Fruit fly (Drosophila melanogaster) whole organism, embryonic: ENCODE results near the gene ari-1.

Experiments
- CG10274 ChIP-seq: fragments of 200-800 bp; sonication (Bioruptor generic); optimal IDR thresholded peaks from 3 replicates; lab custom pipeline; 2017; ENCODE audit warnings: missing biosample characterization, mild to moderate bottlenecking, missing genetic modification characterization
- CG10543 ChIP-seq: fragments of 200-800 bp; sonication (Bioruptor generic); optimal IDR thresholded peaks from 3 replicates; lab custom pipeline; 2017; ENCODE audit warnings: missing biosample characterization, mild to moderate bottlenecking, missing genetic modification characterization, moderate library complexity
- CG11085 ChIP-seq: fragments of 200-800 bp; sonication (Bioruptor generic); IDR thresholded peaks from 2 replicates; pipeline ENCODE4 v1.3.6; 2022; ENCODE audit warnings: missing biosample characterization, missing genetic modification characterization
- CG11093 ChIP-seq: fragments of 200-800 bp; sonication (Bioruptor generic); IDR thresholded peaks from 3 replicates; pipeline ENCODE4 v1.3.6; 2022; ENCODE audit warnings: missing biosample characterization, missing genetic modification characterization
- CG12769 ChIP-seq: fragments of 200-800 bp; sonication (Bioruptor generic); optimal IDR thresholded peaks from 2 replicates; lab custom pipeline; 2019; ENCODE audit warnings: missing biosample characterization, mild to moderate bottlenecking, missing genetic modification characterization, moderate library complexity
- CG16779 ChIP-seq: fragments of 200-800 bp; sonication (Bioruptor generic); IDR thresholded peaks from 2 replicates; pipeline ENCODE4 v1.3.6; 2022; ENCODE audit warnings: missing biosample characterization, missing genetic modification characterization
- CG1792 ChIP-seq: fragments of 200-800 bp; sonication (Bioruptor generic); optimal IDR thresholded peaks from 2 replicates; lab custom pipeline; 2016; ENCODE audit warnings: missing biosample characterization, missing genetic modification characterization
- CG18619 ChIP-seq: fragments of 200-800 bp; sonication (Bioruptor generic); optimal IDR thresholded peaks from 3 replicates; lab custom pipeline; 2017; ENCODE audit warnings: missing biosample characterization, mild to moderate bottlenecking, missing genetic modification characterization
- CG2129 ChIP-seq: fragments of 200-800 bp; sonication (Bioruptor generic); IDR thresholded peaks from 2 replicates; pipeline ENCODE4 v1.3.6; 2022; ENCODE audit warnings: missing biosample characterization, missing genetic modification characterization; ENCODE audit not compliant: partially characterized antibody
- CG3281 ChIP-seq: fragments of 200-800 bp; sonication (Bioruptor generic); optimal IDR thresholded peaks from 3 replicates; lab custom pipeline; 2017; ENCODE audit warnings: missing biosample characterization, mild to moderate bottlenecking, missing genetic modification characterization
- CG4328 ChIP-seq: fragments of 200-800 bp; sonication (Bioruptor generic); optimal IDR thresholded peaks from 3 replicates; lab custom pipeline; 2017; ENCODE audit warnings: missing biosample characterization, missing genetic modification reagents, missing genetic modification characterization
- CG9817 ChIP-seq: fragments of 200-800 bp; sonication (Bioruptor generic); optimal IDR thresholded peaks from 2 replicates; lab custom pipeline; 2018; ENCODE audit warnings: missing biosample characterization, mild to moderate bottlenecking, missing genetic modification characterization, moderate library complexity
- Dbx ChIP-seq: fragments of 200-800 bp; sonication (Bioruptor generic); IDR thresholded peaks from 3 replicates; pipeline ENCODE4 v1.3.6; 2022; ENCODE audit warnings: missing biosample characterization, missing genetic modification characterization
- Deaf1 ChIP-seq: fragments of 200-800 bp; optimal IDR thresholded peaks from 3 replicates; lab custom pipeline; 2019; ENCODE audit warnings: missing biosample characterization, mild to moderate bottlenecking, missing genetic modification characterization, moderate library complexity
- Eip74EF ChIP-seq, 2 experiments: fragments of 200-800 bp in 1 of 2; fragments of >200 bp in 1 of 2; sonication (Bioruptor generic) in 1 of 2; optimal IDR thresholded peaks; 2 replicates each; lab custom pipeline; 2017 to 2019; ENCODE audit warnings: missing biosample characterization in 2 of 2, missing genetic modification characterization in 2 of 2, mild to moderate bottlenecking in 1 of 2, moderate library complexity in 1 of 2
- HLH3B ChIP-seq: fragments of 200-800 bp; sonication (Bioruptor generic); IDR thresholded peaks from 2 replicates; pipeline ENCODE4 v1.3.6; 2022; ENCODE audit warnings: missing biosample characterization, missing genetic modification characterization
- Kr ChIP-seq: fragments of 200-800 bp; sonication (Bioruptor generic); optimal IDR thresholded peaks from 2 replicates; lab custom pipeline; 2017; ENCODE audit warnings: missing biosample characterization, mild to moderate bottlenecking, missing genetic modification characterization
- Med ChIP-seq: fragments of 200-800 bp; sonication (Bioruptor generic); peaks from one replicate; lab custom pipeline; 2016; ENCODE audit warnings: missing biosample characterization, missing genetic modification characterization, mild to moderate bottlenecking, inconsistent platforms, moderate library complexity
- Nf-YC ChIP-seq: fragments of 200-800 bp; optimal IDR thresholded peaks from 3 replicates; lab custom pipeline; 2019; ENCODE audit warnings: missing biosample characterization, mild to moderate bottlenecking, missing genetic modification characterization, moderate library complexity
- Pdp1 ChIP-seq, 2 experiments: fragments of 200-800 bp; sonication (Bioruptor generic); optimal IDR thresholded peaks; 3 replicates each; lab custom pipeline; 2016; ENCODE audit warnings: missing biosample characterization in 2 of 2, missing genetic modification characterization in 2 of 2, mild to moderate bottlenecking in 1 of 2, moderate library complexity in 1 of 2
- Spps ChIP-seq: fragments of 200-800 bp; sonication (Bioruptor generic); optimal IDR thresholded peaks from 2 replicates; lab custom pipeline; 2018; ENCODE audit warnings: missing biosample characterization, mild to moderate bottlenecking, missing genetic modification characterization
- Sry-β ChIP-seq: fragments of 200-800 bp; sonication (Bioruptor generic); optimal IDR thresholded peaks from 2 replicates; lab custom pipeline; 2018; ENCODE audit warnings: missing biosample characterization, mild to moderate bottlenecking, missing genetic modification characterization, moderate library complexity
- Sry-δ ChIP-seq: fragments of 200-800 bp; sonication (Bioruptor generic); optimal IDR thresholded peaks from 2 replicates; lab custom pipeline; 2016; ENCODE audit warnings: missing biosample characterization, missing genetic modification characterization
- Xbp1 ChIP-seq: fragments of 200-800 bp; sonication (Bioruptor generic); optimal IDR thresholded peaks from 3 replicates; lab custom pipeline; 2016; ENCODE audit warnings: missing biosample characterization, mild to moderate bottlenecking, missing genetic modification characterization
- chinmo ChIP-seq: fragments of 200-800 bp; sonication (Bioruptor generic); IDR thresholded peaks from 4 replicates; pipeline ENCODE4 v1.3.6; 2022; ENCODE audit warnings: missing biosample characterization, missing genetic modification characterization; ENCODE audit not compliant: partially characterized antibody
- ci ChIP-seq: fragments of 200-800 bp; sonication (Bioruptor generic); IDR thresholded peaks from 3 replicates; pipeline ENCODE4 v1.3.6; 2022; ENCODE audit warnings: missing biosample characterization, missing genetic modification characterization
- crol ChIP-seq: fragments of 200-800 bp; sonication (Bioruptor generic); IDR thresholded peaks from 2 replicates; pipeline ENCODE4 v1.3.6; 2022; ENCODE audit warnings: missing biosample characterization, missing genetic modification characterization
- dati ChIP-seq: fragments of 200-800 bp; sonication (Bioruptor generic); IDR thresholded peaks from 2 replicates; pipeline ENCODE4 v1.3.6; 2022; ENCODE audit warnings: missing biosample characterization, missing genetic modification characterization
- ems ChIP-seq: fragments of 200-800 bp; sonication (Bioruptor generic); optimal IDR thresholded peaks from 3 replicates; lab custom pipeline; 2016; ENCODE audit warnings: missing biosample characterization, missing genetic modification characterization
- ftz-f1 ChIP-seq: fragments of 200-800 bp; sonication (Bioruptor generic); optimal IDR thresholded peaks from 2 replicates; lab custom pipeline; 2016; ENCODE audit warnings: missing biosample characterization, missing genetic modification characterization
- kah ChIP-seq: fragments of 200-800 bp; sonication (Bioruptor generic); optimal IDR thresholded peaks from 2 replicates; lab custom pipeline; 2018; ENCODE audit warnings: missing biosample characterization, mild to moderate bottlenecking, missing genetic modification characterization
- nau ChIP-seq: fragments of 200-800 bp; sonication (Bioruptor generic); optimal IDR thresholded peaks from 3 replicates; lab custom pipeline; 2017; ENCODE audit warnings: missing biosample characterization, mild to moderate bottlenecking, missing genetic modification characterization, missing genetic modification reagents
- pan ChIP-seq, 4 experiments: fragments of >200 bp in 3 of 4; fragments of 200-800 bp in 1 of 4; sonication (Bioruptor generic) in 1 of 4; optimal IDR thresholded peaks in 3 of 4; IDR thresholded peaks in 1 of 4; 2 replicates each; pipeline versions ENCODE4 v1.3.6 to Lab custom; 2017 to 2022; ENCODE audit warnings: missing biosample characterization in 2 of 4, missing genetic modification characterization in 2 of 4, mixed read lengths in 1 of 4
- sd ChIP-seq: fragments of 200-800 bp; sonication (Bioruptor generic); optimal IDR thresholded peaks from 3 replicates; lab custom pipeline; 2018; ENCODE audit warnings: missing biosample characterization, mild to moderate bottlenecking, missing genetic modification characterization, moderate library complexity
- so ChIP-seq: fragments of 200-800 bp; sonication (Bioruptor generic); IDR thresholded peaks from 3 replicates; pipeline ENCODE4 v1.3.6; 2022; ENCODE audit warnings: missing biosample characterization, missing genetic modification characterization
- sr ChIP-seq: fragments of 200-800 bp; sonication (Bioruptor generic); IDR thresholded peaks from 3 replicates; pipeline ENCODE4 v1.3.6; 2022; ENCODE audit warnings: missing biosample characterization, missing genetic modification characterization
- vfl ChIP-seq: fragments of 200-800 bp; sonication (Bioruptor generic); optimal IDR thresholded peaks from 2 replicates; lab custom pipeline; 2016; ENCODE audit warnings: missing biosample characterization, missing genetic modification characterization

ari-1 gene

DNA sequence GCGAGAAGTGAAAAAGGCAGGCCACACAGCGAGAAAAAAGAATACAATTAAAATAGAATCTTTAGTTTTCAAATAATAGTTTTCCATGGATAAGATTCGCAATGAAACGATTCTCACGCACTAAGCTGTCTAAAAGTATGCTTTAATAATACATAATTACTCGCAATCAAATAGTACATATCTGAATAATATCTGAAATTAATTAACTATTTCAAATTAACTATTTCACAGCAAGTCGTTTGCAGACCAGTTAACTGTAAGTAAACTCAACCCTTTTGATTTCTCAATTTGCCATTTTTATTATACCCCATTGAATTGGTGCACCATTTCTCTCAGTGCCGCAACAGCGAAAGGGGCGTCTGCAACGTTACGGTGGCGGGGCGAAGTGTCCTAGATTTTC is 12.1 kb downstream of the ari-1 start (continued):
- TF ChIP-seq Eip74EF (GFP tag; optimal IDR thresholded peaks at IDR 0.05; lab: Kevin White, UChicago) (no peak), CG3281 (peak; percentile 58), CG4328 (no peak)
- TF ChIP-seq, all 482 proteins: peak for 67

DNA sequence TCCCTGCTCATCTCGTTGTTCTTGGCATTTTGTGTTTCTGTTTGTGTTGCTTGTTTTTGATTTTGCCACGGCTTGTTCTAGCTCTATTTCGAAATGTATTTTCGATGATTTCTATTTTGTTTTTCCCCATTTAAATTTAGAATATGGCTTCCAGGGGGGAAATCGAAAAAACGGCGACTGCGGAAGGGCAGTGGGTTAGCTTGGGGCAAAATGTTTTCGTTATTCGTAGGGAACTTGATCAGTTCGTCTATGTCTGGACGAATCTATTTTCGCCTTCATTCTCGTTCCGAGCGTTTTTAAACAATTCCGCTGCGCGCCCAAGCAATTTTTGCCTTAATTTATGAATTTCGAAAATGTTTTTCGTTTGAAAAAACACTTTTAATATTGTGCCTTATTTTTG is 19.1 kb downstream of the ari-1 start:
- TF ChIP-seq CG12769 (peak; percentile 81), ci (GFP tag; lab: Robert Waterston, UW) (no peak), CG18619 (GFP tag; lab: Kevin White, UChicago) (no peak), pan (optimal IDR thresholded peaks at IDR 0.05; lab: Kevin White, UChicago) (no peak), pan (GFP tag; optimal IDR thresholded peaks at IDR 0.05 in 1 of 2, IDR thresholded peaks at IDR 0.05 in 1 of 2) (no peak), vfl (GFP tag; lab: Kevin White, UChicago) (no peak), sd (tag; lab: Kevin White, UChicago) (peak; percentile 39), CG10274 (GFP tag; lab: Kevin White, UChicago) (peak; percentile 86), Spps (no peak), CG11093 (GFP tag; lab: Robert Waterston, UW) (no peak), ems (no peak), CG10543 (GFP tag; lab: Kevin White, UChicago) (peak; percentile 42)
- TF ChIP-seq, all 482 proteins: peak for 4

DNA sequence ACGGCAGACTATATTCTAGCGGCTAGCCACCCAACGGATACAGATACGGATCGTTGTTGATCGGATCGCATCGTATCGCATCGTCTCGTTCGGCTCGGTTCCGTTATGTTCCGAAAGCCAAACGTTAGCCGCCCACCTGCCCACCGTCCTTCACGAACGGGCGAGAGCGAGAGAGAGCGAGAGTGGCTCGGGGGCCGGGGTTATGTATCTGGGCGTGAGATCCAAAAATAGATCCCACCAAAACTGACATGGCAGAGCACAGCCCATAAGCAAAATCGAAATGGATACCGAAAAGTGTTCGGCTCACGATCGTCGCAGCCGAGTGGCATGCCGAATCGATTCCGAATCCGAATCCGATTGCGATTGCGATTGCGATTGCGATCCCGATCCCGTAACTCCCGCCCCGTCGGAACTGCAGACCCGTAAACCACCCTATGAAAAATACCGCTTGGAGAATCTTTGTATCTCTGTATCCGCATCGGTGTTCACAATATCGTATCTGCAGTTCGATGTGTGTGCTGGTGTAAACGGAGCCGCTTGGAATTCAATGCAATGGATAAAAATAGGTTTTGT is 20.7 kb downstream of the ari-1 start, which contains the start of gene wupA:
Gene wupA (minus strand): TSS at position 112 of the 573 bp plus-strand sequence.
- TF ChIP-seq Dbx (GFP tag; lab: Robert Waterston, UW): 0 out of 3 replicates have a peak, but pooled peaks have one; percentile 18
- TF ChIP-seq sd (tag; lab: Kevin White, UChicago): peak; percentile 43
- peak; percentile 31 for TF ChIP-seq kah (GFP tag; lab: Kevin White, UChicago)
- peak; percentile 93 for TF ChIP-seq CG12769
- no peak for TF ChIP-seq CG9817 (tag; lab: Kevin White, UChicago)
- no peak for TF ChIP-seq CG1792 (GFP tag; lab: Kevin White, UChicago)
- no peak for TF ChIP-seq Sry-δ (GFP tag; lab: Kevin White, UChicago)
- TF ChIP-seq dati (GFP tag; lab: Robert Waterston, UW): no peak
- TF ChIP-seq Nf-YC: no peak
- TF ChIP-seq sr (GFP tag; lab: Robert Waterston, UW): peak; percentile 95
- no peak for TF ChIP-seq Xbp1 (GFP tag; lab: Kevin White, UChicago)
- TF ChIP-seq HLH3B (GFP tag; lab: Robert Waterston, UW): no peak
- TF ChIP-seq so (GFP tag; lab: Robert Waterston, UW): peak; percentile 70; the same call in 2 of the 3 replicates
- TF ChIP-seq CG11085 (GFP tag; lab: Robert Waterston, UW): no peak
- no peak for TF ChIP-seq CG2129 (GFP tag; lab: Robert Waterston, UW)
- peak; percentile 76 for TF ChIP-seq Med
- peak; percentile 61 for TF ChIP-seq nau (GFP tag; lab: Kevin White, UChicago)
- TF ChIP-seq Kr (GFP tag; lab: Kevin White, UChicago): no peak
- TF ChIP-seq crol (GFP tag; lab: Robert Waterston, UW): peak; percentile 35; the same call in 1 of the 2 replicates
- TF ChIP-seq Sry-β: no peak
- no peak for TF ChIP-seq CG16779 (GFP tag; lab: Robert Waterston, UW)
- peak; percentile 41 for TF ChIP-seq CG10543 (GFP tag; lab: Kevin White, UChicago)
- peak in 1 of 2 experiments; percentile 21 for TF ChIP-seq Pdp1 (GFP tag; optimal IDR thresholded peaks at IDR 0.05; lab: Kevin White, UChicago)
- 0 out of 4 replicates have a peak, but pooled peaks have one; percentile 19 for TF ChIP-seq chinmo (GFP tag; lab: Robert Waterston, UW)
- TF ChIP-seq Deaf1 (tag; lab: Kevin White, UChicago): peak; percentile 97
- peak; percentile 40 for TF ChIP-seq ftz-f1
